Worm (Caenorhabditis elegans) whole organism, L4 larva: ENCODE data around the gene pho-12.

Experiments
- D1046.2 ChIP-seq: fragments of 200-800 bp; sonication (Bioruptor generic); IDR thresholded peaks from 2 replicates; pipeline ENCODE4 v1.3.6; 2022; ENCODE audit warnings: missing genetic modification characterization, missing compliant biosample characterization
- F26F4.8 ChIP-seq: fragments of 200-800 bp; sonication (Bioruptor generic); conservative IDR thresholded peaks from 2 replicates; pipeline ENCODE4 v1.3.6; 2022; ENCODE audit warnings: missing genetic modification characterization, missing compliant biosample characterization
- F37D6.2 ChIP-seq: sonication (generic microtip); optimal IDR thresholded peaks from 2 replicates; lab custom pipeline; 2016; ENCODE audit warnings: mild to moderate bottlenecking, missing genetic modification characterization, missing compliant biosample characterization
- F44E2.7 ChIP-seq: fragments of 200-800 bp; sonication (Bioruptor generic); IDR thresholded peaks from 2 replicates; pipeline ENCODE4 v2.1.2; 2022; ENCODE audit warnings: missing genetic modification characterization, missing compliant biosample characterization
- F49E8.2 ChIP-seq: sonication (generic microtip); optimal IDR thresholded peaks from 2 replicates; lab custom pipeline; 2016; ENCODE audit warnings: missing compliant biosample characterization, mild to moderate bottlenecking, missing genetic modification characterization, borderline replicate concordance
- R02D3.7 ChIP-seq: fragments of 150-350 bp; sonication (generic microtip); optimal IDR thresholded peaks from 3 replicates; lab custom pipeline; 2014; ENCODE audit warnings: missing biosample characterization, missing genetic modification characterization
- Y48G9A.11 ChIP-seq: fragments of 200-800 bp; sonication (Bioruptor generic); IDR thresholded peaks from 2 replicates; pipeline ENCODE4 v1.3.6; 2022; ENCODE audit warnings: missing genetic modification reagents, missing genetic modification characterization, missing compliant biosample characterization
- Y5F2A.4 ChIP-seq: fragments of 200-800 bp; sonication (Bioruptor generic); optimal IDR thresholded peaks from 2 replicates; lab custom pipeline; 2018; ENCODE audit warnings: mild to moderate bottlenecking, missing genetic modification characterization, missing compliant biosample characterization
- ZK337.2 ChIP-seq: fragments of 200-800 bp; sonication (Bioruptor generic); IDR thresholded peaks from 2 replicates; pipeline ENCODE4 v1.3.6; 2022; ENCODE audit warnings: missing genetic modification reagents, missing genetic modification characterization, missing compliant biosample characterization
- ama-1 ChIP-seq: fragments of 150-350 bp; optimal IDR thresholded peaks from 2 replicates; lab custom pipeline; 2014; ENCODE audit warnings: inconsistent platforms, mixed read lengths
- ceh-44 ChIP-seq: fragments of 200-800 bp; sonication (Bioruptor generic); IDR thresholded peaks from 2 replicates; pipeline ENCODE4 v1.3.6; 2022; ENCODE audit warnings: missing genetic modification reagents, missing genetic modification characterization, missing compliant biosample characterization
- cey-2 ChIP-seq: sonication (generic microtip); optimal IDR thresholded peaks from 3 replicates; lab custom pipeline; 2017; ENCODE audit warnings: missing genetic modification characterization, mild to moderate bottlenecking, missing compliant biosample characterization, antibody characterized with exemption, borderline replicate concordance; ENCODE audit not compliant: insufficient read depth
- ctbp-1 ChIP-seq: fragments of 200-800 bp; sonication (Bioruptor generic); IDR thresholded peaks from 2 replicates; pipeline ENCODE4 v1.3.6; 2022; ENCODE audit warnings: missing genetic modification reagents, missing genetic modification characterization, missing compliant biosample characterization
- daf-12 ChIP-seq: fragments of 150-350 bp; optimal IDR thresholded peaks from 2 replicates; lab custom pipeline; 2014; ENCODE audit warnings: missing biosample characterization, missing genetic modification reagents, missing genetic modification characterization
- daf-16 ChIP-seq, 3 experiments: sonication (generic microtip); optimal IDR thresholded peaks; 2 replicates each; lab custom pipeline; 2016 to 2017; ENCODE audit warnings: missing genetic modification characterization in 3 of 3, missing genetic modification reagents in 3 of 3, mild to moderate bottlenecking in 2 of 3, missing compliant biosample characterization in 2 of 3, missing biosample characterization in 1 of 3, moderate library complexity in 1 of 3
- daf-19 ChIP-seq: fragments of 200-800 bp; sonication (Bioruptor generic); conservative IDR thresholded peaks from 2 replicates; pipeline ENCODE4 v1.3.6; 2022; ENCODE audit warnings: missing genetic modification characterization, missing compliant biosample characterization
- daf-8 ChIP-seq: fragments of 200-800 bp; sonication (Bioruptor generic); IDR thresholded peaks from 2 replicates; pipeline ENCODE4 v1.3.6; 2022; ENCODE audit warnings: missing genetic modification characterization, missing compliant biosample characterization
- dmd-8 ChIP-seq: fragments of 200-800 bp; sonication (Bioruptor generic); IDR thresholded peaks from 2 replicates; pipeline ENCODE4 v1.3.6; 2022; ENCODE audit warnings: missing genetic modification characterization, missing compliant biosample characterization
- dve-1 ChIP-seq: sonication (generic microtip); optimal IDR thresholded peaks from 2 replicates; lab custom pipeline; 2017; ENCODE audit warnings: antibody characterized with exemption, mild to moderate bottlenecking, missing genetic modification characterization, missing compliant biosample characterization; ENCODE audit not compliant: insufficient read depth
- hmg-1.1 ChIP-seq: fragments of 200-800 bp; sonication (Bioruptor generic); IDR thresholded peaks from 2 replicates; pipeline ENCODE4 v1.3.6; 2022; ENCODE audit warnings: missing genetic modification reagents, missing genetic modification characterization, missing compliant biosample characterization
- jun-1 ChIP-seq: fragments of 150-350 bp; optimal IDR thresholded peaks from 2 replicates; lab custom pipeline; 2014; ENCODE audit warnings: missing biosample characterization, missing genetic modification reagents, missing genetic modification characterization
- lim-7 ChIP-seq: fragments of 200-800 bp; sonication (Bioruptor generic); IDR thresholded peaks from 2 replicates; pipeline ENCODE4 v1.3.6; 2022; ENCODE audit warnings: missing genetic modification characterization, missing compliant biosample characterization
- lin-13 ChIP-seq: fragments of 150-350 bp; optimal IDR thresholded peaks from 2 replicates; lab custom pipeline; 2014; ENCODE audit warnings: missing biosample characterization, missing genetic modification reagents, missing genetic modification characterization
- lin-38 ChIP-seq: fragments of 200-800 bp; sonication (Bioruptor generic); IDR thresholded peaks from 2 replicates; pipeline ENCODE4 v1.3.6; 2022; ENCODE audit warnings: missing genetic modification reagents, missing genetic modification characterization, missing compliant biosample characterization
- lin-39 ChIP-seq: fragments of 150-350 bp; optimal IDR thresholded peaks from 2 replicates; lab custom pipeline; 2014; ENCODE audit warnings: missing biosample characterization, missing genetic modification reagents, missing genetic modification characterization
- lsy-2 ChIP-seq, 2 experiments: fragments of 150-350 bp in 1 of 2; sonication (generic microtip) in 1 of 2; optimal IDR thresholded peaks; 2 replicates each; lab custom pipeline; 2014 to 2017; ENCODE audit warnings: missing biosample characterization in 2 of 2, missing genetic modification characterization in 2 of 2
- madf-5 ChIP-seq, 2 experiments: fragments of 200-800 bp; sonication (Bioruptor generic); IDR thresholded peaks; 2 replicates each; pipeline ENCODE4 v1.3.6; 2022; ENCODE audit warnings: missing compliant biosample characterization in 2 of 2, missing genetic modification characterization in 2 of 2
- mdl-1 ChIP-seq, 2 experiments: fragments of 150-350 bp in 1 of 2; sonication (generic microtip) in 1 of 2; optimal IDR thresholded peaks; 2 replicates each; lab custom pipeline; 2014 to 2017; ENCODE audit warnings: missing biosample characterization in 2 of 2, missing genetic modification characterization in 2 of 2
- mes-2 ChIP-seq: sonication (generic microtip); optimal IDR thresholded peaks from 2 replicates; lab custom pipeline; 2016; ENCODE audit warnings: missing genotype, mild to moderate bottlenecking, missing genetic modification characterization, missing compliant biosample characterization; ENCODE audit not compliant: poor library complexity, severe bottlenecking
- mxl-2 ChIP-seq: fragments of 200-800 bp; sonication (Bioruptor generic); conservative IDR thresholded peaks from 2 replicates; pipeline ENCODE4 v1.3.6; 2022; ENCODE audit warnings: missing genetic modification reagents, missing genetic modification characterization, missing compliant biosample characterization
- mxl-3 ChIP-seq: fragments of 200-800 bp; sonication (Bioruptor generic); optimal IDR thresholded peaks from 2 replicates; lab custom pipeline; 2018; ENCODE audit warnings: mild to moderate bottlenecking, missing genetic modification characterization, missing compliant biosample characterization
- nhr-102 ChIP-seq: sonication (generic microtip); optimal IDR thresholded peaks from 2 replicates; lab custom pipeline; 2016; ENCODE audit warnings: mild to moderate bottlenecking, missing genetic modification characterization, moderate library complexity, missing compliant biosample characterization
- nhr-28 ChIP-seq: fragments of 150-350 bp; optimal IDR thresholded peaks from 2 replicates; lab custom pipeline; 2014; ENCODE audit warnings: missing biosample characterization, missing genetic modification characterization
- nhr-6 ChIP-seq: fragments of 150-350 bp; optimal IDR thresholded peaks from 2 replicates; lab custom pipeline; 2014; ENCODE audit warnings: missing biosample characterization, missing genetic modification characterization
- nhr-76 ChIP-seq: fragments of 150-350 bp; optimal IDR thresholded peaks from 2 replicates; lab custom pipeline; 2014; ENCODE audit warnings: missing biosample characterization, missing genetic modification characterization
- php-3 ChIP-seq: fragments of 200-800 bp; sonication (Bioruptor generic); IDR thresholded peaks from 2 replicates; pipeline ENCODE4 v1.3.6; 2022; ENCODE audit warnings: missing genetic modification reagents, missing genetic modification characterization, missing compliant biosample characterization
- pqm-1 ChIP-seq: sonication (generic microtip); optimal IDR thresholded peaks from 2 replicates; lab custom pipeline; 2017; ENCODE audit warnings: missing biosample characterization, missing genetic modification characterization
- rbr-2 ChIP-seq: sonication (generic microtip); optimal IDR thresholded peaks from 2 replicates; lab custom pipeline; 2016; ENCODE audit warnings: missing genotype, missing genetic modification characterization, missing compliant biosample characterization
- sdz-12 ChIP-seq: fragments of 200-800 bp; sonication (Bioruptor generic); optimal IDR thresholded peaks from 2 replicates; lab custom pipeline; 2018; ENCODE audit warnings: mild to moderate bottlenecking, missing genetic modification characterization, missing compliant biosample characterization
- skn-1 ChIP-seq: fragments of 150-350 bp; optimal IDR thresholded peaks from 2 replicates; lab custom pipeline; 2014; ENCODE audit warnings: missing biosample characterization, missing genetic modification characterization
- snpc-4 ChIP-seq: fragments of 150-350 bp; optimal IDR thresholded peaks from 2 replicates; lab custom pipeline; 2014; ENCODE audit warnings: missing biosample characterization, missing genetic modification characterization
- spr-3 ChIP-seq: fragments of 200-800 bp; sonication (Bioruptor generic); optimal IDR thresholded peaks from 2 replicates; lab custom pipeline; 2018; ENCODE audit warnings: mild to moderate bottlenecking, missing genetic modification characterization, missing compliant biosample characterization
- tag-97 ChIP-seq: fragments of 200-800 bp; sonication (Bioruptor generic); IDR thresholded peaks from 2 replicates; pipeline ENCODE4 v1.3.6; 2022; ENCODE audit warnings: missing genetic modification characterization, missing compliant biosample characterization
- unc-130 ChIP-seq: sonication (generic microtip); optimal IDR thresholded peaks from 2 replicates; lab custom pipeline; 2016; ENCODE audit warnings: missing genetic modification reagents, missing genetic modification characterization, missing compliant biosample characterization
- unc-39 ChIP-seq: sonication (generic microtip); optimal IDR thresholded peaks from 2 replicates; lab custom pipeline; 2017; ENCODE audit warnings: missing biosample characterization, missing genetic modification characterization
- vab-7 ChIP-seq: fragments of 200-800 bp; sonication (Bioruptor generic); IDR thresholded peaks from 2 replicates; pipeline ENCODE4 v1.3.6; 2022; ENCODE audit warnings: missing genetic modification reagents, missing genetic modification characterization, missing compliant biosample characterization
- zag-1 ChIP-seq: fragments of 150-350 bp; optimal IDR thresholded peaks from 2 replicates; lab custom pipeline; 2014; ENCODE audit warnings: missing biosample characterization, missing genetic modification characterization
- zfp-3 ChIP-seq: fragments of 200-800 bp; sonication (Bioruptor generic); conservative IDR thresholded peaks from 2 replicates; pipeline ENCODE4 v1.3.6; 2022; ENCODE audit warnings: missing genetic modification reagents, missing genetic modification characterization, missing compliant biosample characterization
- zip-11 ChIP-seq: fragments of 200-800 bp; sonication (Bioruptor generic); IDR thresholded peaks from 2 replicates; pipeline ENCODE4 v1.3.6; 2022; ENCODE audit warnings: missing genetic modification characterization, missing compliant biosample characterization
- ztf-11 ChIP-seq: fragments of 150-350 bp; optimal IDR thresholded peaks from 2 replicates; lab custom pipeline; 2014; ENCODE audit warnings: missing biosample characterization, missing genetic modification characterization

The pho-12 gene

DNA sequence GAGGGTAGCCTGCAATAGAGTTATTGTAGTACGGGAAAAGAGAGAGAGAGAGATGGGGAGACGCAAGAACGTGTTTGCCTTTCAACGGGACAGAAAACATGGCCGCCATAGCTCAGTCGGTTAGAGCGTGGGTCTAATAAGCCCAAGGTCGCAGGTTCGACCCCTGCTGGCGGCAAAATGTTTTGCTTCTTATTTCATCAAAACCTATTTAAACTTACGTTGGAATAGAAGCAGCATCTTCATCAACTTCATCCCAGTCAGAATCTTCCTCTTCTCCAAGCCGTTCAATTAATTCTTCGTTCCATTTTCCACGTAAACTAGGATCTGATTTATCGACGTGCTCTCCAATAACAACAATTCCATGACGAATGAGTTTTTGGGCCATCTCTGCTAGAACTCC, 27.9 kb downstream of the pho-12 start (continued):
- peak; percentile 72 for TF ChIP-seq unc-130 (GFP tag; lab: Kevin White, UChicago)
- TF ChIP-seq F37D6.2, result no peak
- TF ChIP-seq unc-39 (tag; lab: Kevin White, UChicago), result no peak
- no peak for TF ChIP-seq cey-2 (tag; lab: Kevin White, UChicago)
- TF ChIP-seq nhr-102 (tag; lab: Kevin White, UChicago), result peak; percentile 54
- TF ChIP-seq jun-1 (tag; lab: Kevin White, UChicago), result peak; percentile 65
- TF ChIP-seq mes-2 (tag; lab: Kevin White, UChicago), result peak; percentile 74
- no peak for TF ChIP-seq skn-1 (tag; lab: Kevin White, UChicago)
- TF ChIP-seq sdz-12 (GFP tag; lab: Kevin White, UChicago), result peak; percentile 82
- TF ChIP-seq hmg-1.1 (GFP tag; lab: Robert Waterston, UW), result peak; percentile 90
- TF ChIP-seq ama-1, result no peak
- TF ChIP-seq daf-8, result 0 out of 2 replicates have a peak, but pooled peaks have one; percentile 21
- TF ChIP-seq rbr-2 (tag; lab: Kevin White, UChicago), result peak; percentile 46
- TF ChIP-seq daf-19 (GFP tag; lab: Robert Waterston, UW), result peak; percentile 75; the same call in 1 of the 2 replicates
- no peak for TF ChIP-seq zag-1 (tag; lab: Kevin White, UChicago)
- 0 out of 2 replicates have a peak, but pooled peaks have one; percentile 50 for TF ChIP-seq F44E2.7 (GFP tag; lab: Robert Waterston, UW)
- no peak for TF ChIP-seq ztf-11
- peak in 1 of 2 experiments; percentile 75 for TF ChIP-seq daf-16 (GFP tag; optimal IDR thresholded peaks at IDR 0.05; lab: Kevin White, UChicago)
- peak; percentile 70 for TF ChIP-seq daf-16 (tag; optimal IDR thresholded peaks at IDR 0.05; lab: Kevin White, UChicago)
- peak; percentile 86 for TF ChIP-seq vab-7 (GFP tag; lab: Robert Waterston, UW)
- TF ChIP-seq tag-97 (GFP tag; lab: Robert Waterston, UW), result no peak
- TF ChIP-seq zfp-3 (GFP tag; lab: Robert Waterston, UW), result peak; percentile 79; the same call in 1 of the 2 replicates
- peak; percentile 60 for TF ChIP-seq nhr-6
- peak; percentile 31 for TF ChIP-seq spr-3 (GFP tag; lab: Kevin White, UChicago)
- peak; percentile 72; the same call in 1 of the 2 replicates for TF ChIP-seq F26F4.8 (GFP tag; lab: Robert Waterston, UW)
- TF ChIP-seq snpc-4 (tag; lab: Kevin White, UChicago), result no peak
- TF ChIP-seq lim-7 (GFP tag; lab: Robert Waterston, UW), result peak; percentile 94
- TF ChIP-seq dmd-8 (GFP tag; lab: Robert Waterston, UW), result peak; percentile 83
- peak; percentile 84 for TF ChIP-seq lin-38 (GFP tag; lab: Robert Waterston, UW)
- TF ChIP-seq mdl-1 (tag; optimal IDR thresholded peaks at IDR 0.05; lab: Kevin White, UChicago), result peak in 1 of 2 experiments; percentile 25
- peak; percentile 80 for TF ChIP-seq Y5F2A.4 (GFP tag; lab: Kevin White, UChicago)
- peak; percentile 29 to 70 for TF ChIP-seq lsy-2 (tag; optimal IDR thresholded peaks at IDR 0.05; lab: Kevin White, UChicago)
- TF ChIP-seq mxl-2 (GFP tag; lab: Robert Waterston, UW), result 0 out of 2 replicates have a peak, but pooled peaks have one; percentile 31
- TF ChIP-seq pqm-1 (tag; lab: Kevin White, UChicago), result no peak
- 0 out of 2 replicates have a peak, but pooled peaks have one; percentile 41 for TF ChIP-seq ctbp-1 (GFP tag; lab: Robert Waterston, UW)
- peak; percentile 59; the same call in 1 of the 2 replicates for TF ChIP-seq ceh-44
- peak; percentile 59 for TF ChIP-seq mxl-3 (GFP tag; lab: Kevin White, UChicago)
- no peak for TF ChIP-seq ZK337.2 (GFP tag; lab: Robert Waterston, UW)
- peak; percentile 34 for TF ChIP-seq nhr-28
- TF ChIP-seq daf-12, result no peak
- TF ChIP-seq php-3 (GFP tag; lab: Robert Waterston, UW), result 0 out of 2 replicates have a peak, but pooled peaks have one; percentile 44
- peak; percentile 26 for TF ChIP-seq dve-1 (tag; lab: Kevin White, UChicago)
- TF ChIP-seq R02D3.7, result no peak
- peak; percentile 69 for TF ChIP-seq F49E8.2 (tag; lab: Kevin White, UChicago)
- peak; percentile 78 for TF ChIP-seq D1046.2 (GFP tag; lab: Robert Waterston, UW)
- TF ChIP-seq lin-39 (tag; lab: Kevin White, UChicago), result no peak
- TF ChIP-seq lin-13, result peak; percentile 60
- peak; percentile 69; the same call in 1 of the 2 replicates for TF ChIP-seq zip-11 (GFP tag; lab: Robert Waterston, UW)
- TF ChIP-seq madf-5 (GFP tag; IDR thresholded peaks at IDR 0.05; lab: Robert Waterston, UW), result peak in 1 of 2 experiments; percentile 52; a peak in 1 of 4 replicates
- TF ChIP-seq Y48G9A.11 (GFP tag; lab: Robert Waterston, UW), result peak; percentile 76
- TF ChIP-seq nhr-76 (tag; lab: Kevin White, UChicago), result no peak
